Worm (Caenorhabditis elegans) whole organism, midembryonic: ENCODE data around the gene jmjd-3.3.

Source experiments
- T22C8.4 ChIP-seq: fragments of 200-800 bp; sonication (Bioruptor generic); IDR thresholded peaks from 2 replicates; pipeline ENCODE4 v1.3.6; 2022; ENCODE audit warnings: missing genetic modification characterization, missing compliant biosample characterization
- flt-1 ChIP-seq: fragments of 200-800 bp; sonication (Bioruptor generic); IDR thresholded peaks from 2 replicates; pipeline ENCODE4 v1.3.6; 2022; ENCODE audit warnings: missing genetic modification characterization, missing compliant biosample characterization
- klf-2 ChIP-seq: fragments of 200-800 bp; sonication (Bioruptor generic); conservative IDR thresholded peaks from 2 replicates; pipeline ENCODE4 v1.3.6; 2022; ENCODE audit warnings: missing genetic modification reagents, missing genetic modification characterization, missing compliant biosample characterization
- med-1 ChIP-seq: sonication (generic microtip); optimal IDR thresholded peaks from 2 replicates; lab custom pipeline; 2017; ENCODE audit warnings: missing genetic modification characterization, mild to moderate bottlenecking, missing compliant biosample characterization, antibody characterized with exemption, missing genetic modification reagents; ENCODE audit not compliant: insufficient read depth
- ref-1 ChIP-seq: fragments of 200-800 bp; sonication (Bioruptor generic); conservative IDR thresholded peaks from 2 replicates; pipeline ENCODE4 v1.3.6; 2022; ENCODE audit warnings: missing genetic modification reagents, missing genetic modification characterization, missing compliant biosample characterization
- tab-1 ChIP-seq: fragments of 200-800 bp; sonication (Bioruptor generic); IDR thresholded peaks from 2 replicates; pipeline ENCODE4 v1.3.6; 2022; ENCODE audit warnings: missing genetic modification characterization, missing compliant biosample characterization
- ztf-23 ChIP-seq: fragments of 200-800 bp; sonication (Bioruptor generic); IDR thresholded peaks from 2 replicates; pipeline ENCODE4 v1.3.6; 2022; ENCODE audit warnings: missing genetic modification reagents, missing genetic modification characterization, missing compliant biosample characterization
- ztf-29 ChIP-seq: fragments of 200-800 bp; sonication (Bioruptor generic); IDR thresholded peaks from 2 replicates; pipeline ENCODE4 v1.3.6; 2022; ENCODE audit warnings: missing genetic modification reagents, missing genetic modification characterization, missing compliant biosample characterization

DNA sequence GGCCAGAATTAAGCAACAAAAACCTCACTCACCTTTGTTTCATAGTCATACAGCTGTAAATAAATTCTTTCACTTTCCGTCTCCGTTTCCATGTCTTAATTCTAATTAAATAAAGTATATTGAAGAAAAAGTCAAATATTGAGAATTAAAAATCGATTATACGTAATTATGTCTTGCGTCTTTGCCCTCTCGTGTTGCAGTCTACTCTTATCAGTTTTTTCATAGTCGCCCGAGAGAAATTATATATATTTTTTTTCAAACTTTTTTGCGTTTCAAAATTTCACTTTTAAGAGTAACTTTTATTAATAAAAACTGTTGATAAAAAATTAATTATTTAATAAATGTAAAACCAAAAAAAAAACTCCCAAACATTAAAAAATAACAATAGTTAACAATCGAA lies 20.2 kb downstream of the jmjd-3.3 start, which contains the start of gene flr-1:
- TF ChIP-seq T22C8.4 (GFP tag; lab: Robert Waterston, UW) (no peak), ref-1 (no peak), flt-1 (no peak), tab-1 (no peak), klf-2 (GFP tag; lab: Robert Waterston, UW) (no peak), med-1 (GFP tag; lab: Kevin White, UChicago) (no peak), ztf-23 (GFP tag; lab: Robert Waterston, UW) (no peak), ztf-29 (GFP tag; lab: Robert Waterston, UW) (no peak)
